Worm (Caenorhabditis elegans) whole organism, L1 larva: ENCODE results near the gene F58F9.1.

Experiments used
- nhr-77 ChIP-seq: fragments of 150-350 bp; optimal IDR thresholded peaks from 2 replicates; lab custom pipeline; 2014; ENCODE audit warnings: missing biosample characterization, missing genetic modification characterization
- nhr-84 ChIP-seq: sonication (generic microtip); optimal IDR thresholded peaks from 2 replicates; lab custom pipeline; 2017; ENCODE audit warnings: missing biosample characterization, missing genetic modification characterization

DNA sequence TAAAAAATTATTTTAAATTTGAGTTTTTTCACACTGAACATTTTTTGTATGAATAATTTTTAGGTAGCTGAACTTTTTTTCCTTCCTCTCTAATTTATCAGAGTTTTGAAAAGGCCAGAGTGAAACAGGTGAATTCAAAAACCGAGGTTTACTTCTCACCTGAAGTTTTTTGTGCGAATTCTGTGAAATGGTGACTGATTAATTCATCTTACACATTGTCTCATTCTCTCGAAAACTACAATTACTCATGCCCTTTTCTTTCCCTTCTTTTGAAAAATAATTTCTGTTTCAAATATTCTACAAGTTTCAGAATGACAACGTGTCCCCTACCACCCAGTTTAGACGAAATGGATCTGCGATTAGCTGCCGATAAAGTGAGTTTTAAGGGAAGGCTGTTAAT is 47.9 kb upstream of the F58F9.1 start, which contains the start of gene tkr-2:
- no peak for TF ChIP-seq nhr-77 (tag; lab: Kevin White, UChicago)
- no peak for TF ChIP-seq nhr-84
